Worm (Caenorhabditis elegans) whole organism, L1 larva: Measurements from ENCODE around the gene srlf-1.

ENCODE experiments used
- ceh-82 ChIP-seq, 3 experiments: fragments of 150-350 bp in 1 of 3; sonication (generic microtip) in 2 of 3; optimal IDR thresholded peaks; 2 replicates each; lab custom pipeline; 2014 to 2017; ENCODE audit warnings: missing biosample characterization in 3 of 3, missing genetic modification characterization in 3 of 3
- efl-1 ChIP-seq, 4 experiments: fragments of 150-350 bp; optimal IDR thresholded peaks in 3 of 4; peaks in 1 of 4; 1 replicate in 1 of 4; 2 replicates in 3 of 4; lab custom pipeline; 2014; ENCODE audit warnings: missing biosample characterization in 2 of 4, missing genetic modification characterization in 2 of 4, missing genetic modification reagents in 2 of 4
- fos-1 ChIP-seq: fragments of 150-350 bp; optimal IDR thresholded peaks from 2 replicates; lab custom pipeline; 2014; ENCODE audit warnings: missing biosample characterization, missing genetic modification characterization
- mep-1 ChIP-seq: fragments of 150-350 bp; optimal IDR thresholded peaks from 2 replicates; lab custom pipeline; 2014; ENCODE audit warnings: missing biosample characterization, missing genetic modification characterization
- nhr-11 ChIP-seq: fragments of 150-350 bp; optimal IDR thresholded peaks from 2 replicates; lab custom pipeline; 2014; ENCODE audit warnings: missing biosample characterization, missing genetic modification characterization
- nhr-77 ChIP-seq: fragments of 150-350 bp; optimal IDR thresholded peaks from 2 replicates; lab custom pipeline; 2014; ENCODE audit warnings: missing biosample characterization, missing genetic modification characterization
- zag-1 ChIP-seq: fragments of 150-350 bp; optimal IDR thresholded peaks from 2 replicates; lab custom pipeline; 2014; ENCODE audit warnings: missing biosample characterization, missing genetic modification characterization
- ztf-11 ChIP-seq, 2 experiments: sonication (generic microtip); optimal IDR thresholded peaks; 2 replicates each; lab custom pipeline; 2016 to 2017; ENCODE audit warnings: missing genetic modification characterization in 2 of 2, missing biosample characterization in 1 of 2, missing compliant biosample characterization in 1 of 2

ce11 chrII:7794222-7794621, 3.8 kb downstream of the srlf-1 start, which contains the start of gene glr-4:
- TF ChIP-seq nhr-77 (tag; lab: Kevin White, UChicago) (no peak), mep-1 (tag; lab: Kevin White, UChicago) (no peak), nhr-11 (tag; lab: Kevin White, UChicago) (no peak), fos-1 (no peak), zag-1 (tag; lab: Kevin White, UChicago) (no peak), efl-1 (optimal IDR thresholded peaks at IDR 0.05; lab: Kevin White, UChicago) (no peak), efl-1 (GFP tag; optimal IDR thresholded peaks at IDR 0.05 in 1 of 2; lab: Kevin White, UChicago) (no peak), ztf-11 (tag; optimal IDR thresholded peaks at IDR 0.05; lab: Kevin White, UChicago) (no peak), ceh-82 (tag; optimal IDR thresholded peaks at IDR 0.05; lab: Kevin White, UChicago) (no peak)
